Worm (Caenorhabditis elegans): ENCODE results near the gene K04C2.2.

Gene K04C2.2

ce11 chrIII:6885889-6886288 lies 3.7 kb upstream of the K04C2.2 start:
- no peak for TF ChIP-seq unc-62 (GFP tag; optimal IDR thresholded peaks at IDR 0.05)

DNA sequence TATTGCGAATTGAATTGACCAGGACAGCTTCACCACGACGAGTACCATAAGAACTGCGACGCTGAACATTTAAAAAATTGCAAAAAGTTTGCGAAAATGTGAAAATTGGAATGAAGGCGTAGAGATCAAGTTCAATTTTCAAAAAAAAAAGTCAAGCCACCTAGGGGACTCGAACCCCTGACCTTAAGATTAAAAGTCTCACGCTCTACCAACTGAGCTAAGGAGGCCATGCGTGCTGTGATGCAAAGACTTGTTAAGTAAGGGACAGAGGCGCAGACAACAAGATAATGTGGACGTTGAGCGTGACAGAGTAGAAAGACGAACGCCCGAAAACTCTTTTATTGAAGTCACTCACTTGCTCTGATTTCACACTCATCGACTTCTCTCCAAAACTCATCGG lies 2.0 kb upstream of the K04C2.2 start:
- no peak for TF ChIP-seq unc-62 (GFP tag; optimal IDR thresholded peaks at IDR 0.05)

DNA sequence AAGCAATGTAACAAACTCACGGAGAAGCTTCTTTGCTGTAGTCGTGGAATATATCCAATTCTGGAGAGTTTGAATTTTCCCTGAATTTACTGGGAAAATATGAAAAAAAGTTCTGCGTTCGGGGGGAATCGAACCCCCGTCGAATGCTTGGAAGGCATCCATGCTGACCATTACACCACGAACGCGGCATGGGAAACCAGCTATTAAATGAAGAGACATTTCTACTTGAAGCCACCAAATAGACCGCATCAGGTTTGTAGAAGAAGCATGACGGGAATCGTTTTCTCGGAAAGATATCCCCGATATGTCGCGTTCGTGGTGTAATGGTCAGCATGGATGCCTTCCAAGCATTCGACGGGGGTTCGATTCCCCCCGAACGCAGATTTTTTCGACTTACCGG lies 1.1 kb upstream of the K04C2.2 start:
- TF ChIP-seq unc-62 (GFP tag; optimal IDR thresholded peaks at IDR 0.05), result no peak

ce11 chrIII:6891560-6891959 lies 2.0 kb downstream of the K04C2.2 start, which contains the start of gene K04C2.5:
K04C2.5 (minus strand) TSS chrIII:6891660.
- no peak for TF ChIP-seq unc-62 (GFP tag; optimal IDR thresholded peaks at IDR 0.05)

DNA sequence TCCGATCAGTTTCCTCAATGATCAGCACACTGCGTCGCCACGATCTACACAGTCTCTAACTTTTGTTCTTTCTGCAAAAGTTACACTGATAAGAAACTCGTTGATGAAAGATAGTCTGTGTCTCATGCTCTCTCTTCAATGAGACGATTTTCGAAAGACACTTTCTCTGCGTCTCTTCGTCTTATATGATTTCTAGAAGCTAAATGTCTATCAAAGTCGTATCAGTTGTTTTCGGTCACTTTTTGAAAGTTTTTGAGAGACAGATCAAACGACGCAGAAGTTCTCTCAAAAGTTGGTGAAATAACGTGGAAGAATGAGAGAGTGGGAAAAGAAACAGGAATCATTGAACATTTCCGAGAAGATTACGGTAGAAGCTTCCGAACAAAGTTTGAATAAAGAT lies 5.6 kb downstream of the K04C2.2 start:
- no peak for TF ChIP-seq unc-62 (GFP tag; optimal IDR thresholded peaks at IDR 0.05)

ce11 chrIII:6895677-6896076 lies 6.1 kb downstream of the K04C2.2 start:
- no peak for TF ChIP-seq unc-62 (GFP tag; optimal IDR thresholded peaks at IDR 0.05)

ce11 chrIII:6897587-6898064 lies 8.1 kb downstream of the K04C2.2 start, which contains the start of gene T07E3.4:
T07E3.4 (plus strand) TSS chrIII:6898014.
- TF ChIP-seq unc-62 (GFP tag; optimal IDR thresholded peaks at IDR 0.05), result no peak

- TF ChIP-seq unc-62 (GFP tag; optimal IDR thresholded peaks at IDR 0.05), result no peak
These were observed 8.9 kb downstream of the K04C2.2 start for ce11 chrIII:6898518-6898917.

DNA sequence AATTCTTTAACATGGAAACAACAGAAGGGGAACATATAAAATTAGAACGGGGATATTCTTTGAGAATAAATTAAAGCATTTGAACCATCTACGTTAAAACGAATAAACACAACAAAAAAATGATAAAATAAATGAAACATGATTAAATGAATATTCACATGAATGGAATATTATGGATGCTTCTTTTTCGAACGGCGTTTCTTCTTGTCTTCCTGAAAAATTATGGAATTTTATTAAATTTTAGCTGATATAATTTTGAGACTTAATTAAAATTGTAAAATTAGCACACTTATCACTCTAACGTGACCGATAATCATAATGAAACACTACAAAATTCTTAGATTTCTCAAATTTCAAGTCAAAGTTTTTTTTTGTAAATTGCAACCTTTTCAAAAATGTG lies 11.0 kb downstream of the K04C2.2 start:
- TF ChIP-seq unc-62 (GFP tag; optimal IDR thresholded peaks at IDR 0.05), result no peak

DNA sequence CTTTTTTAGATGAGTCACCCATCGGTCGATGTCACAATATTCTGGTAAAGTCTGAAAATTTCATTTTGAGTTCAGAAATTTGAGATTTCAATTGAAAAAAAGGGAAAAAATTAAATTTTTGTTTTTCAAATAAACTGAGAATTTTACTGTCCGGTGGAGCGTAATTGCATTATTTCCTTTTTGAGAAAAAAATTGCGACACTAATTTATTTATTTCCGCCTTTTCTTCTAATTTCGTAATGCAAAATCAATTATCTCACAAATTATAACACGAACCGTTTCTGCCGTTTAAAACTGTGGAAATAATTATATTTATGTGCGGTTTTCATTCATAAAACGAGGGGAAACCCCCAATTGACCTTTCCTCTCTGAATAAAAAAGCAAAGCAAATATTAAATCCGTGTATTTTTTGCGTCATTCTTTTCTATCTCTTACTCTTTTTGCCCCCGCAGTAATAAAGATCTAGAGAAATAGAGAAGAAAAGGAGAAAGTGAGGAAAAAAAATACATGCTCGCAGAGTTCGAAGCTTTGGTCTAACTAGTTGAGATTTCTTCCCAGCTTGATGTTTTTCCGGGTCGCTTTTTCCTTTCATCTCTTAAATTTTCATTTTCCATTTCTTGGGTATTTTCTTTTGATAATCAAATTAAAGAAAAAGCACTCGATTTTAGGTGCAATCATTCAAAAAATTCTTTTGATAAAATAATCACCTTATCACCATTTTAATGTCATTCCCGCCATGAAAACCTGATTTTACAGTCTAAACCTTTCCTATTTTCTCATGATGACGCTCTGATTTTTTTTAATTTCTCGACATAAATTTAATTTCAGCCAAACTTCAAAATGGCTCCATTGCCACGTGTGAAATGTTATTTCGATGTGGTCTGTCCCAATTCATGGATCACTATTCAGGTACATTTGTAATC lies 13.7 kb downstream of the K04C2.2 start, which contains the start of the genes brc-2 and T07E3.3:
brc-2 (minus strand) TSS at position 51 of the 922 bp plus-strand sequence.
T07E3.3 (plus strand) TSS at position 822 of the 922 bp plus-strand sequence.
- no peak for TF ChIP-seq unc-62 (GFP tag; optimal IDR thresholded peaks at IDR 0.05)

DNA sequence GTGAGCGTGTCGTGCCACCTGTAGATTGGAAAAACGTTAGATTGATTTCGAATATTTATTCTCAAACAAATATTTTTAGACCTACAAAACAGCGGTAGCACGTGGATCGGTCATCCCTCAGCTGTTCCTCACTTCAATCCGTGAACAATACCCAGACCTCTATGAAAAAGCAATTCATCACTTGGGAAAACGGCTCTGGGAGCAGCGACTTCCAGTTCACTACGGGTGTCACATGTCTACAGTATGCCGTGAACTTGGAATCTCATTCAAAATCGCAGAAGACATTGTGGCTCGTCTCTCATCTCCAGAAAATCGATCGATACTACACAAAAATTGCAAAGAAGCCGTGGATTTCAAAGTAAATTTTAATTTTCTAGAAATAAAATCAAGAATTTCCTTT lies 14.9 kb downstream of the K04C2.2 start:
- no peak for TF ChIP-seq unc-62 (GFP tag; optimal IDR thresholded peaks at IDR 0.05)

DNA sequence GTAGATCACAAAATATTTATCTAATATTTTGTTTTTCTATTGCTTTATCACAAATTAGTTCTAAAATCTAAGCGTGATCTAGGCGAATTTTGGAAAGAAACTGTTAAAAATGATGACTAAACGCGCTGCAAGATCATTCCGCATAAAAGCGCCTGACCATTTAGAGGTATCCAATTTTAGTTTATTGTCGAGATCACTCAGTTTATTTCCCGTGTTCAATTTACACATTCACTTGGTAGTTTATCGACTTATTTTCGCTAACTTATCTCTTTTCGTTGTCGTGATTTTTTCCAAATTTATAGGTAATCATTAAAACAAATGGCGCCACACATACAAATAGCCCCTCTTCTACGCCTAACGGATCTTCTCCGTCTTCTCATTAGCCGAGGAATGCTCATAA lies 16.8 kb downstream of the K04C2.2 start, which contains the start of gene T07E3.2:
T07E3.2 (plus strand) TSS at position 301 of the 400 bp plus-strand sequence.
- no peak for TF ChIP-seq unc-62 (GFP tag; optimal IDR thresholded peaks at IDR 0.05)

DNA sequence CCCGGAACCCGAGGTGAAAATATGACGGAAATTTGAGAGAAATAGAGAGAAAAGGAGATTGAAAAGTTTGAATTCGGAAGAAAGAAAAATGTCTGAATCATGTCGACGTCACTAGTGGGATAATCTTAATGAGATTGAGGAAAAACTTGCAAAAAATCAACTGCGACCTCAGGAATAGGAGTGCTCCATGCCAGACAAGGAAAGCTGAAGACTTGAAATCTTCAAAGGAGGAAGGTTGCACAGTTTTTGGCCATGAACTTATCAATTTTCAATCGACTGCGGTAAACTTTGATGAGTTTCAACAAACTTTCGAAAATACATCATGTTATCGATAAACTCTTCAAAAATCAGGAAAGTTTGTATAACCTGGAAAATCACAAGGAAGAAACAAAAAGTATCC lies 22.8 kb downstream of the K04C2.2 start, which contains the start of gene pdf-1:
pdf-1 (minus strand) TSS at position 101 of the 400 bp plus-strand sequence.
- TF ChIP-seq unc-62 (GFP tag; optimal IDR thresholded peaks at IDR 0.05), result no peak

DNA sequence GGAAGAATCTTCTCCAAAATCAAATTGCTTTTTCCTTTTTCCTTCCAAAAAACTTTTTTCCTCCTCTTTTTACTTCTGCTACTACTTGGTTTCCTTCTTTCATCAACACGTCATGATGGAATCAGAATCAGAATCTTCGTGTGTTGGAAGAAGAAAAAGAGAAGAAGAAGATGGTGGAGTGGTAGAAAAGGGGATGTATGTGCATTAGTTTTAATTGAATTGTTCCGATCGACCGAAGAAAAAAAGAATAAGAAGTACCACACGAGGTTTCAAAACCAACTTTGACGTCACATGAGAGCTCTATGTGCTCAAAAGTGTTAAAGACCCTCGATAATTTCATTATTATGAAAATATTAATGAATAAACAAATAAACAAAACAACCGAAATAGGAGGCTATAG lies 25.3 kb downstream of the K04C2.2 start:
- no peak for TF ChIP-seq unc-62 (GFP tag; optimal IDR thresholded peaks at IDR 0.05)

DNA sequence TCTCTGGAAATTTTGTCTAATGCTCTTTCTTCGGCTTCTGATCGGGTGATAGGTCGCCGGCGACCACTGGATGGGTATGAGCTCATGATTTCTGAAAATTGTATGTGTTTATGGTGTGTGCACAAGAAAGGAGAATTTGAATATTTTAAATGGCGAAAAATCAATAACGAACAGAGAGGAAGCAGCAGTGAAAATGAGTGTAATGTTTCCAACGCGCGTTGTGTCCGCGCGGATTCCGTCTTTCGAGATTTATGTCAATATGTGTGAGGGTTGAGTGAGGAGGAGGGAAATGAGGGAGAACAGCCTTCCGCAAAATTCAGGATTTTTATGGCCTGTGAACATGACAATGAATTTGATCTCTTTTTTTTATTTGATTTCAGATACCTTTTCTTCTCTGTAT lies 39.2 kb downstream of the K04C2.2 start, which contains the start of gene flap-1:
flap-1 (minus strand) TSS at position 101 of the 400 bp plus-strand sequence.
- TF ChIP-seq unc-62 (GFP tag; optimal IDR thresholded peaks at IDR 0.05), result no peak

- no peak for TF ChIP-seq unc-62 (GFP tag; optimal IDR thresholded peaks at IDR 0.05)
These were observed 40.1 kb downstream of the K04C2.2 start, which contains the start of gene inf-1 for ce11 chrIII:6929558-6930167. inf-1 (plus strand) TSS chrIII:6930134.

Data from whole organism, dauer.